Worm (Caenorhabditis elegans) whole organism, midembryonic: Measurements from ENCODE around the gene gst-7.

Experiments used
- T22C8.4 ChIP-seq: fragments of 200-800 bp; sonication (Bioruptor generic); IDR thresholded peaks from 2 replicates; pipeline ENCODE4 v1.3.6; 2022; ENCODE audit warnings: missing genetic modification characterization, missing compliant biosample characterization
- flt-1 ChIP-seq: fragments of 200-800 bp; sonication (Bioruptor generic); IDR thresholded peaks from 2 replicates; pipeline ENCODE4 v1.3.6; 2022; ENCODE audit warnings: missing genetic modification characterization, missing compliant biosample characterization
- med-1 ChIP-seq: sonication (generic microtip); optimal IDR thresholded peaks from 2 replicates; lab custom pipeline; 2017; ENCODE audit warnings: missing genetic modification characterization, mild to moderate bottlenecking, missing compliant biosample characterization, antibody characterized with exemption, missing genetic modification reagents; ENCODE audit not compliant: insufficient read depth
- ref-1 ChIP-seq: fragments of 200-800 bp; sonication (Bioruptor generic); conservative IDR thresholded peaks from 2 replicates; pipeline ENCODE4 v1.3.6; 2022; ENCODE audit warnings: missing genetic modification reagents, missing genetic modification characterization, missing compliant biosample characterization
- tab-1 ChIP-seq: fragments of 200-800 bp; sonication (Bioruptor generic); IDR thresholded peaks from 2 replicates; pipeline ENCODE4 v1.3.6; 2022; ENCODE audit warnings: missing genetic modification characterization, missing compliant biosample characterization
- ztf-29 ChIP-seq: fragments of 200-800 bp; sonication (Bioruptor generic); IDR thresholded peaks from 2 replicates; pipeline ENCODE4 v1.3.6; 2022; ENCODE audit warnings: missing genetic modification reagents, missing genetic modification characterization, missing compliant biosample characterization

DNA sequence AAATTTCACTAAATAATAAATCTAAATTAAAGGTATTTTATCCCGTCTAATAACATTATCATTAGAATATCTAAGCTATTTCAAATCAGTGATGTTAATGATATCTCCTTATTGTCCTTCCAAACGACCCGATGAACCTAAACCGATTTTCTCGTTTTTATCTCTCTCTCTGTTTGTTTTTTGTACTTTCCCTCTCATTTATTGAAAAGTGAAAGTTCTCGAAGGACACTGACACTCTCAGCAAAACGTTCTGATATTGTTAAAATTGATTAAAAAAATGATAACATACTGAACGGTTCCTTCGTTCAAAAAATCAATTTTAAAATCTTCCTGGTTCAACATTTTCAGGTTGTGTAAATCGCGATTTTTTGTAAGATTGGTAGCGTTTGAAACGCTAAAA, 5.8 kb upstream of the gst-7 start, which contains the start of gene F11G11.13:
- TF ChIP-seq flt-1 (GFP tag; lab: Robert Waterston, UW) (no peak), ref-1 (GFP tag; lab: Robert Waterston, UW) (no peak), med-1 (GFP tag; lab: Kevin White, UChicago) (no peak), tab-1 (GFP tag; lab: Robert Waterston, UW) (no peak), T22C8.4 (GFP tag; lab: Robert Waterston, UW) (no peak), ztf-29 (GFP tag; lab: Robert Waterston, UW) (no peak)
